Fruit fly (Drosophila melanogaster) Kc167 (cell line): ENCODE results near the gene Scamp.

Source experiments
- Myc ChIP-seq: fragments of >200 bp; optimal IDR thresholded peaks from 2 replicates; lab custom pipeline; 2017; ENCODE audit warnings: missing external identifiers
- Sin3A ChIP-seq: fragments of >200 bp; optimal IDR thresholded peaks from 2 replicates; lab custom pipeline; 2018; ENCODE audit warnings: missing external identifiers
- h ChIP-seq: fragments of >200 bp; optimal IDR thresholded peaks from 3 replicates; lab custom pipeline; 2018; ENCODE audit warnings: missing external identifiers
- insv ChIP-seq: fragments of >200 bp; optimal IDR thresholded peaks from 3 replicates; lab custom pipeline; 2018; ENCODE audit warnings: missing external identifiers
- psq ChIP-seq: fragments of >200 bp; optimal IDR thresholded peaks from 2 replicates; lab custom pipeline; 2017; ENCODE audit warnings: missing external identifiers
- ttk ChIP-seq: sonication (Bioruptor generic); optimal IDR thresholded peaks from 2 replicates; lab custom pipeline; 2017; ENCODE audit warnings: missing external identifiers

Gene Scamp

dm6 chrX:15441245-15441644, 8.4 kb downstream of the Scamp start, which contains the start of gene Cngl:
TSS of gene Cngl (minus strand) at chrX:15441252.
- TF ChIP-seq h (lab: Kevin White, UChicago) (no peak), insv (no peak), Myc (lab: Kevin White, UChicago) (no peak), psq (lab: Kevin White, UChicago) (no peak), ttk (lab: Kevin White, UChicago) (no peak), Sin3A (lab: Kevin White, UChicago) (no peak)

dm6 chrX:15406811-15407210, 42.9 kb downstream of the Scamp start:
- TF ChIP-seq insv (no peak), Sin3A (lab: Kevin White, UChicago) (no peak), Myc (lab: Kevin White, UChicago) (no peak), psq (lab: Kevin White, UChicago) (no peak), h (lab: Kevin White, UChicago) (no peak), ttk (lab: Kevin White, UChicago) (no peak)

dm6 chrX:15401861-15402260, 47.8 kb downstream of the Scamp start:
- no peak for TF ChIP-seq Sin3A (lab: Kevin White, UChicago)
- TF ChIP-seq Myc (lab: Kevin White, UChicago), result no peak
- no peak for TF ChIP-seq ttk (lab: Kevin White, UChicago)
- no peak for TF ChIP-seq psq (lab: Kevin White, UChicago)
- TF ChIP-seq h (lab: Kevin White, UChicago), result no peak
- no peak for TF ChIP-seq insv
